Fruit fly (Drosophila melanogaster) whole organism, embryonic: ENCODE data around the gene Invadolysin.

ENCODE experiments used
- Awh ChIP-seq: fragments of 200-800 bp; sonication (Bioruptor generic); IDR thresholded peaks from 2 replicates; pipeline ENCODE4, ENCODE4 v1.3.6; 2022; ENCODE audit warnings: missing biosample characterization, missing genetic modification characterization
- BtbVII ChIP-seq: fragments of 200-800 bp; sonication (Bioruptor generic); optimal IDR thresholded peaks from 3 replicates; lab custom pipeline; 2017; ENCODE audit warnings: missing biosample characterization, mild to moderate bottlenecking, missing genetic modification characterization
- C15 ChIP-seq: fragments of 200-800 bp; sonication (Bioruptor generic); IDR thresholded peaks from 3 replicates; pipeline ENCODE4 v1.3.6; 2022; ENCODE audit warnings: missing biosample characterization, missing genetic modification characterization
- CG10321 ChIP-seq: fragments of 200-800 bp; sonication (Bioruptor generic); IDR thresholded peaks from 2 replicates; pipeline ENCODE4 v1.3.6; 2022; ENCODE audit warnings: missing biosample characterization, missing genetic modification characterization
- CG10543 ChIP-seq: fragments of 200-800 bp; sonication (Bioruptor generic); optimal IDR thresholded peaks from 3 replicates; lab custom pipeline; 2017; ENCODE audit warnings: missing biosample characterization, mild to moderate bottlenecking, missing genetic modification characterization, moderate library complexity
- CG10654 ChIP-seq: fragments of 200-800 bp; sonication (Bioruptor generic); optimal IDR thresholded peaks from 2 replicates; lab custom pipeline; 2016; ENCODE audit warnings: missing biosample characterization, missing genetic modification characterization
- CG10979 ChIP-seq: fragments of 200-800 bp; sonication (Bioruptor generic); optimal IDR thresholded peaks from 2 replicates; lab custom pipeline; 2018; ENCODE audit warnings: missing biosample characterization, mild to moderate bottlenecking, missing genetic modification characterization, moderate library complexity
- CG11085 ChIP-seq: fragments of 200-800 bp; sonication (Bioruptor generic); IDR thresholded peaks from 2 replicates; pipeline ENCODE4 v1.3.6; 2022; ENCODE audit warnings: missing biosample characterization, missing genetic modification characterization
- CG12219 ChIP-seq: fragments of 200-800 bp; sonication (Bioruptor generic); optimal IDR thresholded peaks from 3 replicates; lab custom pipeline; 2018; ENCODE audit warnings: missing biosample characterization, mild to moderate bottlenecking, missing genetic modification characterization
- CG12769 ChIP-seq: fragments of 200-800 bp; sonication (Bioruptor generic); optimal IDR thresholded peaks from 2 replicates; lab custom pipeline; 2019; ENCODE audit warnings: missing biosample characterization, mild to moderate bottlenecking, missing genetic modification characterization, moderate library complexity
- CG13287 ChIP-seq: fragments of 200-800 bp; sonication (Bioruptor generic); IDR thresholded peaks from 2 replicates; pipeline ENCODE4 v1.3.6; 2022; ENCODE audit warnings: missing biosample characterization, missing genetic modification characterization; ENCODE audit not compliant: partially characterized antibody
- CG14667 ChIP-seq: fragments of 200-800 bp; sonication (Bioruptor generic); IDR thresholded peaks from 2 replicates; pipeline ENCODE4 v1.3.6; 2022; ENCODE audit warnings: missing biosample characterization, missing genetic modification characterization
- CG15073 ChIP-seq: fragments of 200-800 bp; sonication (Bioruptor generic); optimal IDR thresholded peaks from 2 replicates; lab custom pipeline; 2016; ENCODE audit warnings: missing biosample characterization, missing genetic modification characterization
- CG15269 ChIP-seq: fragments of 200-800 bp; sonication (Bioruptor generic); optimal IDR thresholded peaks from 2 replicates; lab custom pipeline; 2018; ENCODE audit warnings: missing biosample characterization, mild to moderate bottlenecking, missing genetic modification characterization, moderate library complexity
- CG17359 ChIP-seq: fragments of 200-800 bp; sonication (Bioruptor generic); optimal IDR thresholded peaks from 3 replicates; lab custom pipeline; 2018; ENCODE audit warnings: missing biosample characterization, mild to moderate bottlenecking, missing genetic modification characterization, moderate library complexity
- CG17802 ChIP-seq: fragments of 200-800 bp; sonication (Bioruptor generic); optimal IDR thresholded peaks from 2 replicates; lab custom pipeline; 2018; ENCODE audit warnings: missing biosample characterization, mild to moderate bottlenecking, missing genetic modification characterization, moderate library complexity
- CG18011 ChIP-seq: fragments of 200-800 bp; sonication (Bioruptor generic); optimal IDR thresholded peaks from 2 replicates; lab custom pipeline; 2017; ENCODE audit warnings: missing biosample characterization, missing genetic modification characterization, mild to moderate bottlenecking, moderate library complexity, missing genotype
- CG2712 ChIP-seq: fragments of 200-800 bp; optimal IDR thresholded peaks from 3 replicates; lab custom pipeline; 2019; ENCODE audit warnings: missing biosample characterization, mild to moderate bottlenecking, missing genetic modification characterization, moderate library complexity
- CG2875 ChIP-seq: fragments of 200-800 bp; sonication (Bioruptor generic); optimal IDR thresholded peaks from 2 replicates; lab custom pipeline; 2017; ENCODE audit warnings: missing biosample characterization, mild to moderate bottlenecking, missing genetic modification characterization, missing genetic modification reagents
- CG2889 ChIP-seq: fragments of 200-800 bp; sonication (Bioruptor generic); IDR thresholded peaks from 3 replicates; pipeline ENCODE4 v1.3.6; 2022; ENCODE audit warnings: missing biosample characterization, missing genetic modification characterization
- CG32532 ChIP-seq: fragments of 200-800 bp; sonication (Bioruptor generic); IDR thresholded peaks from 2 replicates; pipeline ENCODE4 v1.3.6; 2022; ENCODE audit warnings: missing biosample characterization, missing genetic modification characterization
- CG6272 ChIP-seq: fragments of 200-800 bp; sonication (Bioruptor generic); IDR thresholded peaks from 2 replicates; pipeline ENCODE4 v1.3.6; 2022; ENCODE audit warnings: missing biosample characterization, missing genetic modification characterization
- CG6689 ChIP-seq: fragments of 200-800 bp; sonication (Bioruptor generic); IDR thresholded peaks from 2 replicates; pipeline ENCODE4 v1.3.6; 2022; ENCODE audit warnings: missing biosample characterization, missing genetic modification characterization
- CG6765 ChIP-seq: fragments of 200-800 bp; sonication (Bioruptor generic); optimal IDR thresholded peaks from 3 replicates; lab custom pipeline; 2017; ENCODE audit warnings: missing biosample characterization, mild to moderate bottlenecking, missing genetic modification characterization
- CG7357 ChIP-seq: fragments of 200-800 bp; sonication (Bioruptor generic); IDR thresholded peaks from 3 replicates; pipeline ENCODE4 v1.3.6; 2022; ENCODE audit warnings: missing biosample characterization, missing genetic modification characterization
- CG8924 ChIP-seq: fragments of 200-800 bp; optimal IDR thresholded peaks from 3 replicates; lab custom pipeline; 2019; ENCODE audit warnings: missing biosample characterization, mild to moderate bottlenecking, missing genetic modification characterization, moderate library complexity
- CG9727 ChIP-seq: fragments of 200-800 bp; sonication (Bioruptor generic); optimal IDR thresholded peaks from 3 replicates; lab custom pipeline; 2017; ENCODE audit warnings: missing biosample characterization, mild to moderate bottlenecking, missing genetic modification characterization
- Eip74EF ChIP-seq, 2 experiments: fragments of 200-800 bp in 1 of 2; fragments of >200 bp in 1 of 2; sonication (Bioruptor generic) in 1 of 2; optimal IDR thresholded peaks; 2 replicates each; lab custom pipeline; 2017 to 2019; ENCODE audit warnings: missing biosample characterization in 2 of 2, missing genetic modification characterization in 2 of 2, mild to moderate bottlenecking in 1 of 2, moderate library complexity in 1 of 2
- Gug ChIP-seq: fragments of 200-800 bp; sonication (Bioruptor generic); IDR thresholded peaks from 4 replicates; pipeline ENCODE4 v1.3.6; 2022; ENCODE audit warnings: missing biosample characterization, missing genetic modification characterization
- Hmx ChIP-seq: fragments of 200-800 bp; sonication (Bioruptor generic); optimal IDR thresholded peaks from 2 replicates; lab custom pipeline; 2016; ENCODE audit warnings: missing biosample characterization, missing genetic modification characterization
- Lhr ChIP-seq: fragments of 200-800 bp; sonication (Bioruptor generic); optimal IDR thresholded peaks from 3 replicates; lab custom pipeline; 2017; ENCODE audit warnings: mild to moderate bottlenecking, missing biosample characterization, missing genetic modification reagents, missing genetic modification characterization
- Spps ChIP-seq: fragments of 200-800 bp; sonication (Bioruptor generic); optimal IDR thresholded peaks from 2 replicates; lab custom pipeline; 2018; ENCODE audit warnings: missing biosample characterization, mild to moderate bottlenecking, missing genetic modification characterization
- Sry-β ChIP-seq: fragments of 200-800 bp; sonication (Bioruptor generic); optimal IDR thresholded peaks from 2 replicates; lab custom pipeline; 2018; ENCODE audit warnings: missing biosample characterization, mild to moderate bottlenecking, missing genetic modification characterization, moderate library complexity
- Stat92E ChIP-seq, 3 experiments: fragments of >200 bp in 2 of 3; fragments of 200-800 bp in 1 of 3; sonication (Bioruptor generic) in 1 of 3; optimal IDR thresholded peaks; 2 replicates each; lab custom pipeline; 2017 to 2019; ENCODE audit warnings: missing biosample characterization in 3 of 3, missing genetic modification characterization in 3 of 3, mild to moderate bottlenecking in 1 of 3, moderate library complexity in 1 of 3
- Vsx1 ChIP-seq: fragments of 200-800 bp; sonication (Bioruptor generic); optimal IDR thresholded peaks from 2 replicates; lab custom pipeline; 2017; ENCODE audit warnings: missing biosample characterization, mild to moderate bottlenecking, missing genetic modification characterization, missing genetic modification reagents
- az2 ChIP-seq: fragments of 200-800 bp; sonication (Bioruptor generic); optimal IDR thresholded peaks from 3 replicates; lab custom pipeline; 2016; ENCODE audit warnings: missing biosample characterization, missing genetic modification characterization
- chm ChIP-seq: fragments of 200-800 bp; sonication (Bioruptor generic); IDR thresholded peaks from 2 replicates; pipeline ENCODE4 v1.3.6; 2022; ENCODE audit warnings: missing biosample characterization, missing genetic modification characterization
- chn ChIP-seq: fragments of 200-800 bp; sonication (Bioruptor generic); optimal IDR thresholded peaks from 2 replicates; lab custom pipeline; 2016; ENCODE audit warnings: missing biosample characterization, missing genetic modification characterization
- dimm ChIP-seq: fragments of 200-800 bp; sonication (Bioruptor generic); IDR thresholded peaks from 2 replicates; pipeline ENCODE4 v1.3.6; 2022; ENCODE audit warnings: missing biosample characterization, missing genetic modification characterization
- disco-r ChIP-seq: fragments of 200-800 bp; sonication (Bioruptor generic); optimal IDR thresholded peaks from 2 replicates; lab custom pipeline; 2016; ENCODE audit warnings: missing biosample characterization, missing genetic modification characterization
- en ChIP-seq: fragments of 200-800 bp; sonication (Bioruptor generic); optimal IDR thresholded peaks from 2 replicates; lab custom pipeline; 2016; ENCODE audit warnings: missing biosample characterization, missing genetic modification characterization
- fd3F ChIP-seq: fragments of 200-800 bp; sonication (Bioruptor generic); optimal IDR thresholded peaks from 2 replicates; lab custom pipeline; 2018; ENCODE audit warnings: missing biosample characterization, mild to moderate bottlenecking, missing genetic modification characterization, moderate library complexity
- gsb-n ChIP-seq: fragments of 200-800 bp; sonication (Bioruptor generic); optimal IDR thresholded peaks from 3 replicates; lab custom pipeline; 2018; ENCODE audit warnings: missing biosample characterization, mild to moderate bottlenecking, missing genetic modification characterization
- ken ChIP-seq: fragments of 200-800 bp; sonication (Bioruptor generic); IDR thresholded peaks from 3 replicates; pipeline ENCODE4 v1.3.6; 2022; ENCODE audit warnings: missing biosample characterization, missing genetic modification characterization
- lmd ChIP-seq: fragments of 200-800 bp; sonication (Bioruptor generic); IDR thresholded peaks from 2 replicates; pipeline ENCODE4 v1.3.6; 2022; ENCODE audit warnings: missing biosample characterization, missing genetic modification characterization
- nerfin-1 ChIP-seq: fragments of 200-800 bp; sonication (Bioruptor generic); optimal IDR thresholded peaks from 3 replicates; lab custom pipeline; 2019; ENCODE audit warnings: missing biosample characterization, mild to moderate bottlenecking, missing genetic modification characterization, moderate library complexity
- pita ChIP-seq: fragments of 200-800 bp; sonication (Bioruptor generic); optimal IDR thresholded peaks from 2 replicates; lab custom pipeline; 2017; ENCODE audit warnings: missing biosample characterization, mild to moderate bottlenecking, missing genetic modification characterization
- pum ChIP-seq: fragments of 200-800 bp; sonication (Bioruptor generic); optimal IDR thresholded peaks from 2 replicates; lab custom pipeline; 2016; ENCODE audit warnings: missing biosample characterization, missing genetic modification characterization
- tgo ChIP-seq: fragments of 200-800 bp; sonication (Bioruptor generic); IDR thresholded peaks from 3 replicates; pipeline ENCODE4 v1.3.6; 2022; ENCODE audit warnings: missing biosample characterization, missing genetic modification characterization
- tna ChIP-seq: fragments of 200-800 bp; sonication (Bioruptor generic); IDR thresholded peaks from 2 replicates; pipeline ENCODE4 v1.3.6; 2022; ENCODE audit warnings: missing biosample characterization, missing genetic modification characterization; ENCODE audit not compliant: partially characterized antibody
- twi ChIP-seq: fragments of 200-800 bp; optimal IDR thresholded peaks from 2 replicates; lab custom pipeline; 2019; ENCODE audit warnings: missing biosample characterization, mild to moderate bottlenecking, missing genetic modification characterization, moderate library complexity
- wor ChIP-seq: fragments of 200-800 bp; sonication (Bioruptor generic); IDR thresholded peaks from 2 replicates; pipeline ENCODE4 v1.3.6; 2022; ENCODE audit warnings: missing biosample characterization, missing genetic modification characterization

The Invadolysin gene

DNA sequence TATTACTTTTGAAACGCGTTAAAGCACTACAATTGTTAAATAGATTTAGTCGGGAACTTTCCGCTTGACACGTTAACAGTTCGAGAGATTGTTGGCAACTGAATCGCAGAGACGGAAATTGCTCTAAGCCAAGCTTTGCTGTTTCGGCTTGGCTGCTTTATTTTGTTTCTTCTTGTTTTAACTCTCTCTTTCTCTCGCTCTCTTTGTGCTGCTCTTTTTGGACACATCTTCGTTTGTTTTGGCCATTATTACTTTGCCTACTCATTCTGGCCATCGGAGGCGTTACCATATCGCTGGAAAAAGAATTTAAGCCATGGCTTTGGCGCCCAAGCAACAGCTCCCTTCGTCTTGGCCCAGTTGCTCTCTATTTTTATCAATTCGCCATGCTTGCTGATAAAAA is 45.1 kb downstream of the Invadolysin start, which contains the start of gene CG12814 (continued):
- TF ChIP-seq Hmx (GFP tag; lab: Kevin White, UChicago) (no peak), CG17802 (tag; lab: Kevin White, UChicago) (no peak), twi (tag; lab: Kevin White, UChicago) (no peak), ken (no peak), CG2889 (GFP tag; lab: Robert Waterston, UW) (no peak), CG15073 (GFP tag; lab: Kevin White, UChicago) (no peak), CG9727 (no peak), CG8924 (tag; lab: Kevin White, UChicago) (no peak), CG12769 (tag; lab: Kevin White, UChicago) (no peak), CG14667 (GFP tag; lab: Robert Waterston, UW) (no peak), BtbVII (GFP tag; lab: Kevin White, UChicago) (no peak), Lhr (GFP tag; lab: Kevin White, UChicago) (peak; percentile 2), C15 (no peak), CG10654 (no peak), CG7357 (GFP tag; lab: Robert Waterston, UW) (no peak), CG10979 (tag; lab: Kevin White, UChicago) (no peak), az2 (GFP tag; lab: Kevin White, UChicago) (no peak), disco-r (no peak), gsb-n (tag; lab: Kevin White, UChicago) (peak; percentile 26), tna (GFP tag; lab: Robert Waterston, UW) (no peak), Awh (GFP tag; lab: Robert Waterston, UW) (no peak), CG12219 (no peak), Stat92E (GFP tag; optimal IDR thresholded peaks at IDR 0.05; lab: Kevin White, UChicago) (no peak), dimm (GFP tag; lab: Robert Waterston, UW) (no peak), CG10321 (GFP tag; lab: Robert Waterston, UW) (no peak), wor (GFP tag; lab: Robert Waterston, UW) (no peak), CG15269 (no peak), tgo (no peak), nerfin-1 (tag; lab: Kevin White, UChicago) (no peak), CG2875 (GFP tag; lab: Kevin White, UChicago) (no peak), CG18011 (no peak), CG6689 (no peak), CG13287 (GFP tag; lab: Robert Waterston, UW) (peak; percentile 39; the same call in 1 of the 2 replicates), CG32532 (GFP tag; lab: Robert Waterston, UW) (no peak), CG11085 (GFP tag; lab: Robert Waterston, UW) (no peak), Sry-β (no peak), pum (GFP tag; lab: Kevin White, UChicago) (no peak), chm (GFP tag; lab: Robert Waterston, UW) (no peak), chn (GFP tag; lab: Kevin White, UChicago) (no peak), CG17359 (tag; lab: Kevin White, UChicago) (no peak), en (GFP tag; lab: Kevin White, UChicago) (no peak), Vsx1 (GFP tag; lab: Kevin White, UChicago) (no peak), Spps (tag; lab: Kevin White, UChicago) (no peak), CG6272 (GFP tag; lab: Robert Waterston, UW) (no peak), pita (no peak), CG2712 (tag; lab: Kevin White, UChicago) (no peak), Eip74EF (GFP tag; optimal IDR thresholded peaks at IDR 0.05; lab: Kevin White, UChicago) (peak in 1 of 2 experiments; percentile 7), CG6765 (GFP tag; lab: Kevin White, UChicago) (no peak), fd3F (GFP tag; lab: Kevin White, UChicago) (no peak), Gug (GFP tag; lab: Robert Waterston, UW) (no peak), lmd (GFP tag; lab: Robert Waterston, UW) (no peak), CG10543 (GFP tag; lab: Kevin White, UChicago) (no peak)
